Fruit fly (Drosophila melanogaster): Measurements from ENCODE around the gene CG34417.

dm6 chrX:6546970-6547369 lies 6.4 kb downstream of the CG34417 start:
- no peak for TF ChIP-seq N (GFP tag; optimal IDR thresholded peaks at IDR 0.05)
- no peak for TF ChIP-seq Abd-B (GFP tag; optimal IDR thresholded peaks at IDR 0.05)
- no peak for TF ChIP-seq HLH106 (tag; optimal IDR thresholded peaks at IDR 0.05)
- TF ChIP-seq h (GFP tag; optimal IDR thresholded peaks at IDR 0.05), result no peak
- TF ChIP-seq sv (GFP tag; optimal IDR thresholded peaks at IDR 0.05), result no peak
- TF ChIP-seq psq (GFP tag; optimal IDR thresholded peaks at IDR 0.05), result no peak
- no peak for TF ChIP-seq fru (GFP tag; optimal IDR thresholded peaks at IDR 0.05)
- no peak for TF ChIP-seq usp (GFP tag; optimal IDR thresholded peaks at IDR 0.05)
- no peak for TF ChIP-seq dsf (GFP tag; optimal IDR thresholded peaks at IDR 0.05; ENCODE audit: borderline replicate concordance)
- no peak for TF ChIP-seq GATAd (GFP tag; optimal IDR thresholded peaks at IDR 0.05)
- no peak for TF ChIP-seq dmrt93B (GFP tag; optimal IDR thresholded peaks at IDR 0.05)

Data from whole organism, wandering third instar larva.